Worm (Caenorhabditis elegans) whole organism, L3 larva: Measurements from ENCODE around the gene C05C10.2.

Experiments
- R02D3.7 ChIP-seq: fragments of 150-350 bp; optimal IDR thresholded peaks from 2 replicates; lab custom pipeline; 2014; ENCODE audit warnings: missing biosample characterization, missing genetic modification characterization
- aly-2 ChIP-seq: fragments of 150-350 bp; optimal IDR thresholded peaks from 2 replicates; lab custom pipeline; 2014; ENCODE audit warnings: missing biosample characterization, missing genetic modification characterization
- ama-1 ChIP-seq: fragments of 150-350 bp; optimal IDR thresholded peaks from 2 replicates; lab custom pipeline; 2018
- ceh-16 ChIP-seq: sonication (generic microtip); optimal IDR thresholded peaks from 2 replicates; lab custom pipeline; 2017; ENCODE audit warnings: missing biosample characterization, missing genetic modification characterization
- ceh-28 ChIP-seq: fragments of 150-350 bp; optimal IDR thresholded peaks from 2 replicates; lab custom pipeline; 2014; ENCODE audit warnings: missing biosample characterization, missing genetic modification reagents, missing genetic modification characterization
- ceh-82 ChIP-seq: fragments of 150-350 bp; optimal IDR thresholded peaks from 2 replicates; lab custom pipeline; 2014; ENCODE audit warnings: missing biosample characterization, missing genetic modification characterization
- ceh-9 ChIP-seq: sonication (generic microtip); optimal IDR thresholded peaks from 2 replicates; lab custom pipeline; 2018; ENCODE audit warnings: missing biosample characterization, missing genetic modification characterization
- daf-12 ChIP-seq: fragments of 150-350 bp; optimal IDR thresholded peaks from 2 replicates; lab custom pipeline; 2014; ENCODE audit warnings: missing biosample characterization, missing genetic modification reagents, missing genetic modification characterization
- egl-27 ChIP-seq: sonication (generic microtip); optimal IDR thresholded peaks from 4 replicates; lab custom pipeline; 2017; ENCODE audit warnings: missing biosample characterization, missing genetic modification reagents, missing genetic modification characterization
- egl-5 ChIP-seq: fragments of 150-350 bp; optimal IDR thresholded peaks from 2 replicates; lab custom pipeline; 2017; ENCODE audit warnings: missing biosample characterization, missing genetic modification reagents, missing genetic modification characterization, inconsistent platforms
- elt-1 ChIP-seq: fragments of 150-350 bp; optimal IDR thresholded peaks from 2 replicates; lab custom pipeline; 2014; ENCODE audit warnings: missing biosample characterization, missing genetic modification characterization
- elt-2 ChIP-seq: sonication (generic microtip); optimal IDR thresholded peaks from 2 replicates; lab custom pipeline; 2016; ENCODE audit warnings: missing genetic modification reagents, mild to moderate bottlenecking, missing genetic modification characterization, missing compliant biosample characterization
- elt-3 ChIP-seq, 3 experiments: fragments of 150-350 bp in 1 of 3; sonication (generic microtip) in 2 of 3; optimal IDR thresholded peaks; 2 replicates in 2 of 3; 4 replicates in 1 of 3; lab custom pipeline; 2014 to 2017; ENCODE audit warnings: missing biosample characterization in 3 of 3, missing genetic modification characterization in 3 of 3
- eor-1 ChIP-seq, 2 experiments: fragments of 150-350 bp; optimal IDR thresholded peaks; 2 replicates each; lab custom pipeline; 2014 to 2018; ENCODE audit warnings: missing biosample characterization in 2 of 2, missing genetic modification characterization in 2 of 2
- fkh-10 ChIP-seq: sonication (generic microtip); optimal IDR thresholded peaks from 2 replicates; lab custom pipeline; 2017; ENCODE audit warnings: missing biosample characterization, missing genetic modification reagents, missing genetic modification characterization
- fkh-2 ChIP-seq: fragments of 150-350 bp; optimal IDR thresholded peaks from 2 replicates; lab custom pipeline; 2014; ENCODE audit warnings: missing biosample characterization, missing genetic modification reagents, missing genetic modification characterization
- fos-1 ChIP-seq: fragments of 150-350 bp; optimal IDR thresholded peaks from 2 replicates; lab custom pipeline; 2014; ENCODE audit warnings: missing biosample characterization, missing genetic modification characterization
- hmg-11 ChIP-seq: sonication (generic microtip); optimal IDR thresholded peaks from 2 replicates; lab custom pipeline; 2016; ENCODE audit warnings: missing genetic modification characterization, missing compliant biosample characterization
- jun-1 ChIP-seq: fragments of 150-350 bp; optimal IDR thresholded peaks from 2 replicates; lab custom pipeline; 2014; ENCODE audit warnings: missing biosample characterization, missing genetic modification reagents, missing genetic modification characterization
- lin-15B ChIP-seq: fragments of 150-350 bp; optimal IDR thresholded peaks from 2 replicates; lab custom pipeline; 2014; ENCODE audit warnings: missing biosample characterization, missing genetic modification characterization
- lin-39 ChIP-seq: fragments of 150-350 bp; optimal IDR thresholded peaks from 2 replicates; lab custom pipeline; 2018; ENCODE audit warnings: missing biosample characterization, missing genetic modification reagents, missing genetic modification characterization
- lsy-12 ChIP-seq: sonication (generic microtip); optimal IDR thresholded peaks from 2 replicates; lab custom pipeline; 2016; ENCODE audit warnings: mild to moderate bottlenecking, missing genetic modification characterization, missing compliant biosample characterization
- mdl-1 ChIP-seq: fragments of 150-350 bp; optimal IDR thresholded peaks from 2 replicates; lab custom pipeline; 2014; ENCODE audit warnings: missing biosample characterization, missing genetic modification characterization
- nfya-1 ChIP-seq: sonication (generic microtip); optimal IDR thresholded peaks from 2 replicates; lab custom pipeline; 2017; ENCODE audit warnings: missing genetic modification characterization, mild to moderate bottlenecking, missing compliant biosample characterization, antibody characterized with exemption, moderate library complexity; ENCODE audit not compliant: insufficient read depth
- nhr-11 ChIP-seq: fragments of 150-350 bp; optimal IDR thresholded peaks from 2 replicates; lab custom pipeline; 2014; ENCODE audit warnings: missing biosample characterization, missing genetic modification characterization
- nhr-12 ChIP-seq: fragments of 150-350 bp; optimal IDR thresholded peaks from 2 replicates; lab custom pipeline; 2014; ENCODE audit warnings: missing biosample characterization, missing genetic modification characterization
- nhr-23 ChIP-seq: fragments of 150-350 bp; optimal IDR thresholded peaks from 2 replicates; lab custom pipeline; 2014; ENCODE audit warnings: missing biosample characterization, missing genetic modification reagents, missing genetic modification characterization
- nhr-237 ChIP-seq: fragments of 150-350 bp; optimal IDR thresholded peaks from 2 replicates; lab custom pipeline; 2014; ENCODE audit warnings: missing biosample characterization, missing genetic modification characterization
- nhr-25 ChIP-seq: sonication (generic microtip); optimal IDR thresholded peaks from 2 replicates; lab custom pipeline; 2017; ENCODE audit warnings: missing biosample characterization, missing genetic modification characterization
- nhr-28 ChIP-seq: fragments of 150-350 bp; optimal IDR thresholded peaks from 2 replicates; lab custom pipeline; 2014; ENCODE audit warnings: missing biosample characterization, missing genetic modification characterization
- nhr-43 ChIP-seq: sonication (generic microtip); optimal IDR thresholded peaks from 2 replicates; lab custom pipeline; 2016; ENCODE audit warnings: mild to moderate bottlenecking, missing genetic modification characterization, missing compliant biosample characterization; ENCODE audit not compliant: poor library complexity, severe bottlenecking
- nhr-67 ChIP-seq: fragments of 150-350 bp; optimal IDR thresholded peaks from 2 replicates; lab custom pipeline; 2014; ENCODE audit warnings: missing biosample characterization, missing genetic modification characterization
- nhr-76 ChIP-seq: fragments of 150-350 bp; sonication (generic microtip); optimal IDR thresholded peaks from 5 replicates; lab custom pipeline; 2014; ENCODE audit warnings: missing biosample characterization, missing genetic modification characterization
- nhr-77 ChIP-seq: fragments of 150-350 bp; optimal IDR thresholded peaks from 2 replicates; lab custom pipeline; 2014; ENCODE audit warnings: missing biosample characterization, missing genetic modification characterization
- pha-4 ChIP-seq: fragments of 150-350 bp; optimal IDR thresholded peaks from 2 replicates; lab custom pipeline; 2014; ENCODE audit warnings: missing biosample characterization, missing genetic modification reagents, missing genetic modification characterization
- pqm-1 ChIP-seq: fragments of 150-350 bp; optimal IDR thresholded peaks from 2 replicates; lab custom pipeline; 2017; ENCODE audit warnings: missing biosample characterization, missing genetic modification characterization, inconsistent platforms
- skn-1 ChIP-seq: fragments of 150-350 bp; optimal IDR thresholded peaks from 2 replicates; lab custom pipeline; 2014; ENCODE audit warnings: missing biosample characterization, missing genetic modification characterization
- snpc-4 ChIP-seq: fragments of 150-350 bp; optimal IDR thresholded peaks from 2 replicates; lab custom pipeline; 2014; ENCODE audit warnings: missing biosample characterization, missing genetic modification characterization
- tbx-2 ChIP-seq: sonication (generic microtip); optimal IDR thresholded peaks from 2 replicates; lab custom pipeline; 2016; ENCODE audit warnings: mild to moderate bottlenecking, missing genetic modification characterization, missing compliant biosample characterization
- unc-39 ChIP-seq: sonication (generic microtip); optimal IDR thresholded peaks from 4 replicates; lab custom pipeline; 2017; ENCODE audit warnings: missing biosample characterization, missing genetic modification characterization
- unc-62 ChIP-seq: fragments of 150-350 bp; sonication (generic microtip); optimal IDR thresholded peaks from 4 replicates; lab custom pipeline; 2014; ENCODE audit warnings: missing biosample characterization, missing genetic modification reagents, missing genetic modification characterization
- zag-1 ChIP-seq: fragments of 150-350 bp; optimal IDR thresholded peaks from 2 replicates; lab custom pipeline; 2014; ENCODE audit warnings: missing biosample characterization, missing genetic modification characterization
- ztf-11 ChIP-seq: fragments of 150-350 bp; optimal IDR thresholded peaks from 2 replicates; lab custom pipeline; 2014; ENCODE audit warnings: missing biosample characterization, missing genetic modification characterization
- ztf-4 ChIP-seq: fragments of 150-350 bp; optimal IDR thresholded peaks from 2 replicates; lab custom pipeline; 2014; ENCODE audit warnings: missing biosample characterization, missing genetic modification characterization

C05C10.2 gene

DNA sequence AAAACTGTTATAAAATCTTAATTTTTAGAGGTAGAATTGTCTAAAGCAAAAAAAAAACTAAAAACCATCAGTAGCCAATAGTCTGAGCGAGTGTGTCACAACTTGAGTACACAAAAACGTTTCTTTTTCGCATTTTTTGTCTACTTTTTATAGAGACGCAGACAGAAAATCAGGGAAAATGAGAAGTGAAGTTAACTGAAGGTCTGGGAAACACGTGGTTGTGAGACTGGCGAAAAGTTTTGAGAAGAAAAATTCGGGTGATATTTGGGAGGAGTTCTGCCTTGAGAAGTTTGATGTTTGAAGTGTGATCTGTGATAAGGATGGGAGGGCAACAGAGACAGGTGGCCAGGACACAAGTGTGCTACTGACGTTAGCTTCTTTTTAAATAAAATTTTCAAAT lies 15.6 kb downstream of the C05C10.2 start:
- TF ChIP-seq daf-12 (tag; lab: Kevin White, UChicago) (no peak), fkh-10 (GFP tag; lab: Kevin White, UChicago) (no peak), eor-1 (tag; optimal IDR thresholded peaks at IDR 0.05; lab: Kevin White, UChicago) (no peak), ceh-28 (tag; lab: Kevin White, UChicago) (peak; percentile 39), egl-27 (tag; lab: Kevin White, UChicago) (peak; percentile 58), ceh-16 (tag; lab: Kevin White, UChicago) (no peak), nhr-11 (peak; percentile 94), lsy-12 (peak; percentile 45), unc-39 (tag; lab: Kevin White, UChicago) (no peak), snpc-4 (tag; lab: Kevin White, UChicago) (no peak), mdl-1 (peak; percentile 65), ztf-11 (tag; lab: Kevin White, UChicago) (no peak), ztf-4 (no peak), tbx-2 (tag; lab: Kevin White, UChicago) (peak; percentile 21), fkh-2 (no peak), nhr-25 (peak; percentile 79), lin-15B (tag; lab: Kevin White, UChicago) (peak; percentile 60), ama-1 (lab: Kevin White, UChicago) (peak; percentile 92), R02D3.7 (tag; lab: Kevin White, UChicago) (peak; percentile 33), lin-39 (peak; percentile 2), hmg-11 (tag; lab: Kevin White, UChicago) (peak; percentile 33), nhr-237 (tag; lab: Kevin White, UChicago) (no peak), nhr-76 (tag; lab: Kevin White, UChicago) (peak; percentile 48), egl-5 (peak; percentile 16), fos-1 (tag; lab: Kevin White, UChicago) (no peak), nhr-43 (tag; lab: Kevin White, UChicago) (peak; percentile 80), nhr-12 (tag; lab: Kevin White, UChicago) (no peak), elt-3 (tag; optimal IDR thresholded peaks at IDR 0.05; lab: Kevin White, UChicago) (no peak), jun-1 (peak; percentile 52), elt-1 (tag; lab: Kevin White, UChicago) (no peak), nhr-28 (tag; lab: Kevin White, UChicago) (no peak), elt-2 (peak; percentile 75), nfya-1 (peak; percentile 75), aly-2 (tag; lab: Kevin White, UChicago) (no peak), pha-4 (peak; percentile 94), ceh-9 (tag; lab: Kevin White, UChicago) (no peak), pqm-1 (peak; percentile 61), nhr-67 (tag; lab: Kevin White, UChicago) (no peak), nhr-23 (peak; percentile 86)

ce11 chrII:9938877-9939276 lies 16.9 kb downstream of the C05C10.2 start, which contains the start of the genes C05C10.7 and C05C10.5:
Gene C05C10.7 (minus strand): TSS chrII:9938971.
Gene C05C10.5 (plus strand): TSS chrII:9939040.
- TF ChIP-seq nhr-28 (tag; lab: Kevin White, UChicago) (no peak), fkh-10 (GFP tag; lab: Kevin White, UChicago) (no peak), nhr-237 (tag; lab: Kevin White, UChicago) (no peak), ceh-82 (tag; lab: Kevin White, UChicago) (no peak), egl-5 (no peak), nhr-67 (tag; lab: Kevin White, UChicago) (no peak), unc-62 (GFP tag; lab: Kevin White, UChicago) (no peak), elt-2 (no peak), nhr-25 (no peak), daf-12 (tag; lab: Kevin White, UChicago) (no peak), R02D3.7 (tag; lab: Kevin White, UChicago) (no peak), lin-39 (no peak)

DNA sequence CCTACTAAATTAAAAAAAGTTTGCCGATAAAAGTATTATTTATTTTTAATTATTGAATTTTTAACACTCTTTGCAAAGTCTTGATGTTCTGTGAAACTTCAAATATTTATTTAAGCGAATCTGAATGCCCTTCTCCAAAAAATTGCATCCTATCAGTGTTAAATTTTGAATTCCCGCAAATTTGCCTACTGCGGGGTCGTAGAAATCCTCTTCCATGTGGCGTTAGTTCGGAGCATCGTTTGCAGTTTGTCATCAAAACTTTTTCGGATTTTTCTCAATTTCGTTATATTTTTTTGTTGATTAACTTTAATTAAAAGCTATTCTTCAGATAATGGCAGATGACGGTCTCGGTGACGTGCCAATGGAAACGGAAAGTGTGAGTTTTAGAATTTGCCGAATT lies 18.4 kb downstream of the C05C10.2 start, which contains the start of gene ufd-3:
TSS of gene ufd-3 (plus strand) at position 324 of the 400 bp plus-strand sequence.
- TF ChIP-seq fos-1 (tag; lab: Kevin White, UChicago) (no peak), nhr-67 (tag; lab: Kevin White, UChicago) (no peak), lin-39 (peak; percentile 81), aly-2 (tag; lab: Kevin White, UChicago) (no peak), nfya-1 (peak; percentile 91), mdl-1 (no peak), jun-1 (no peak), nhr-76 (tag; lab: Kevin White, UChicago) (no peak), egl-27 (tag; lab: Kevin White, UChicago) (peak; percentile 7), fkh-2 (no peak), nhr-12 (tag; lab: Kevin White, UChicago) (no peak), daf-12 (tag; lab: Kevin White, UChicago) (no peak), skn-1 (tag; lab: Kevin White, UChicago) (peak; percentile 91), zag-1 (no peak), nhr-11 (peak; percentile 72), egl-5 (peak; percentile 23), hmg-11 (tag; lab: Kevin White, UChicago) (peak; percentile 37), ztf-4 (no peak), eor-1 (tag; optimal IDR thresholded peaks at IDR 0.05; lab: Kevin White, UChicago) (no peak), ztf-11 (tag; lab: Kevin White, UChicago) (no peak), ceh-28 (tag; lab: Kevin White, UChicago) (peak; percentile 46), nhr-28 (tag; lab: Kevin White, UChicago) (no peak), snpc-4 (tag; lab: Kevin White, UChicago) (peak; percentile 70), lin-15B (tag; lab: Kevin White, UChicago) (peak; percentile 94), tbx-2 (tag; lab: Kevin White, UChicago) (peak; percentile 14), nhr-77 (tag; lab: Kevin White, UChicago) (no peak), ceh-9 (tag; lab: Kevin White, UChicago) (no peak), ama-1 (lab: Kevin White, UChicago) (peak; percentile 33), elt-1 (tag; lab: Kevin White, UChicago) (no peak), nhr-43 (tag; lab: Kevin White, UChicago) (peak; percentile 90), ceh-82 (tag; lab: Kevin White, UChicago) (no peak), unc-39 (tag; lab: Kevin White, UChicago) (no peak), lsy-12 (peak; percentile 39), nhr-237 (tag; lab: Kevin White, UChicago) (no peak), fkh-10 (GFP tag; lab: Kevin White, UChicago) (no peak)
